Worm (Caenorhabditis elegans) whole organism, L4 larva: ENCODE results near the gene clec-250.
A peak's percentile ranks its signal among the peaks of the same experiment; 100 is the strongest.

Source experiments
- R02D3.7 ChIP-seq: fragments of 150-350 bp; sonication (generic microtip); optimal IDR thresholded peaks from 3 replicates; lab custom pipeline; 2014; ENCODE audit warnings: missing biosample characterization, missing genetic modification characterization
- ceh-82 ChIP-seq: sonication (generic microtip); optimal IDR thresholded peaks from 2 replicates; lab custom pipeline; 2017; ENCODE audit warnings: missing biosample characterization, missing genetic modification characterization
- ces-1 ChIP-seq: fragments of 150-350 bp; sonication (generic microtip); optimal IDR thresholded peaks from 4 replicates; lab custom pipeline; 2014; ENCODE audit warnings: missing biosample characterization, missing genetic modification reagents, missing genetic modification characterization
- dmd-9 ChIP-seq: fragments of 200-800 bp; sonication (Bioruptor generic); IDR thresholded peaks from 2 replicates; pipeline ENCODE4 v1.3.6; 2022; ENCODE audit warnings: missing genetic modification reagents, missing genetic modification characterization, missing compliant biosample characterization
- fos-1 ChIP-seq: fragments of 150-350 bp; optimal IDR thresholded peaks from 2 replicates; lab custom pipeline; 2014; ENCODE audit warnings: missing biosample characterization, missing genetic modification characterization
- lim-7 ChIP-seq: fragments of 200-800 bp; sonication (Bioruptor generic); IDR thresholded peaks from 2 replicates; pipeline ENCODE4 v1.3.6; 2022; ENCODE audit warnings: missing genetic modification characterization, missing compliant biosample characterization
- lin-39 ChIP-seq: fragments of 150-350 bp; optimal IDR thresholded peaks from 2 replicates; lab custom pipeline; 2014; ENCODE audit warnings: missing biosample characterization, missing genetic modification reagents, missing genetic modification characterization
- lsy-2 ChIP-seq, 2 experiments: fragments of 150-350 bp in 1 of 2; sonication (generic microtip) in 1 of 2; optimal IDR thresholded peaks; 2 replicates each; lab custom pipeline; 2014 to 2017; ENCODE audit warnings: missing biosample characterization in 2 of 2, missing genetic modification characterization in 2 of 2
- nhr-237 ChIP-seq: sonication (generic microtip); optimal IDR thresholded peaks from 2 replicates; lab custom pipeline; 2017; ENCODE audit warnings: missing biosample characterization, missing genetic modification characterization
- nhr-76 ChIP-seq: fragments of 150-350 bp; optimal IDR thresholded peaks from 2 replicates; lab custom pipeline; 2014; ENCODE audit warnings: missing biosample characterization, missing genetic modification characterization
- unc-62 ChIP-seq, 3 experiments: fragments of 150-350 bp in 1 of 3; sonication (generic microtip); optimal IDR thresholded peaks in 2 of 3; peaks in 1 of 3; 1 replicate in 1 of 3; 2 replicates in 2 of 3; lab custom pipeline; 2014 to 2017; ENCODE audit warnings: missing biosample characterization in 3 of 3, missing genetic modification characterization in 3 of 3, missing genetic modification reagents in 3 of 3, missing genotype in 1 of 3
- zag-1 ChIP-seq: fragments of 150-350 bp; optimal IDR thresholded peaks from 2 replicates; lab custom pipeline; 2014; ENCODE audit warnings: missing biosample characterization, missing genetic modification characterization
- ztf-11 ChIP-seq: fragments of 150-350 bp; optimal IDR thresholded peaks from 2 replicates; lab custom pipeline; 2014; ENCODE audit warnings: missing biosample characterization, missing genetic modification characterization

DNA sequence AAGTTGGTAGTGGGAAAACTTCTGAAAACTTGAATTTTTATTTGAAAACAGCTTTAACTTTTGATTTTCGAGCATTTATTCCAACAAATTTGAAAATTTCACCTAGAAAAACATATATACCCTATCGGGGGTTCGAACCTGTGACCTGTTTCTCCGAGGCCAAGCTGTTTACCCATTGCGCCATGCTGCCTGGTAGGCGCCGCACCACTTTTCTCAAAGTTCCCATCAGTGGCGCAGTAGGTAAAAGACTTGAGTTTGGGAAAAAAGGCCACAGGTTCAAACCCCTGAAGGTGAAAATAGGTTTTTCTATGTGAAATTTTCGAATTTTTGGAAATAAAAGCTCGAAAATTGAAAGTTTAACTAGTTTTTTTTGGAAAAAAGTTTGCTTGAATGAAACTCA, 38.6 kb upstream of the clec-250 start:
- TF ChIP-seq zag-1 (tag; lab: Kevin White, UChicago) (no peak), R02D3.7 (tag; lab: Kevin White, UChicago) (no peak), fos-1 (tag; lab: Kevin White, UChicago) (no peak), lsy-2 (tag; optimal IDR thresholded peaks at IDR 0.05; lab: Kevin White, UChicago) (no peak), ceh-82 (no peak), nhr-76 (tag; lab: Kevin White, UChicago) (no peak), ztf-11 (tag; lab: Kevin White, UChicago) (no peak), dmd-9 (GFP tag; lab: Robert Waterston, UW) (no peak), lim-7 (GFP tag; lab: Robert Waterston, UW) (no peak), nhr-237 (no peak), lin-39 (no peak), unc-62 (GFP tag; optimal IDR thresholded peaks at IDR 0.05 in 1 of 2; lab: Kevin White, UChicago) (peak in 1 of 2 experiments; percentile 41), unc-62 (tag; optimal IDR thresholded peaks at IDR 0.05; lab: Kevin White, UChicago) (no peak), ces-1 (no peak)
